Fruit fly (Drosophila melanogaster) whole organism, prepupa: Measurements from ENCODE around the gene Tengl1.

Source experiments
- CG32006 ChIP-seq: fragments of 200-800 bp; sonication (Bioruptor generic); optimal IDR thresholded peaks from 3 replicates; lab custom pipeline; 2017; ENCODE audit warnings: missing biosample characterization, mild to moderate bottlenecking, missing genetic modification characterization
- CG34406 ChIP-seq: fragments of 200-800 bp; sonication (Bioruptor generic); optimal IDR thresholded peaks from 3 replicates; lab custom pipeline; 2016; ENCODE audit warnings: missing biosample characterization, missing genetic modification characterization
- CG6163 ChIP-seq: fragments of 200-800 bp; sonication (Bioruptor generic); IDR thresholded peaks from 3 replicates; pipeline ENCODE4 v1.3.6; 2022; ENCODE audit warnings: missing biosample characterization, missing genetic modification characterization
- CG6854 ChIP-seq: fragments of 200-800 bp; sonication (Bioruptor generic); optimal IDR thresholded peaks from 2 replicates; lab custom pipeline; 2017; ENCODE audit warnings: missing biosample characterization, mild to moderate bottlenecking, missing genetic modification characterization
- Hr39 ChIP-seq: fragments of 200-800 bp; sonication (Bioruptor generic); optimal IDR thresholded peaks from 2 replicates; lab custom pipeline; 2016; ENCODE audit warnings: missing biosample characterization, missing genetic modification characterization
- Met ChIP-seq: fragments of 200-800 bp; sonication (Bioruptor generic); optimal IDR thresholded peaks from 3 replicates; lab custom pipeline; 2016; ENCODE audit warnings: missing biosample characterization, missing genetic modification characterization
- fkh ChIP-seq: fragments of 200-800 bp; sonication (Bioruptor generic); optimal IDR thresholded peaks from 3 replicates; lab custom pipeline; 2017; ENCODE audit warnings: missing biosample characterization, mild to moderate bottlenecking, missing genetic modification characterization, moderate library complexity
- pdm3 ChIP-seq: fragments of 200-800 bp; sonication (Bioruptor generic); optimal IDR thresholded peaks from 3 replicates; lab custom pipeline; 2016; ENCODE audit warnings: missing biosample characterization, missing genetic modification characterization
- ss ChIP-seq, 2 experiments: fragments of 200-800 bp; sonication (Bioruptor generic); optimal IDR thresholded peaks; 2 replicates in 1 of 2; 3 replicates in 1 of 2; lab custom pipeline; 2017 to 2018; ENCODE audit warnings: mild to moderate bottlenecking in 2 of 2, missing biosample characterization in 2 of 2, missing genetic modification characterization in 2 of 2, moderate library complexity in 1 of 2
- topi ChIP-seq: fragments of 200-800 bp; sonication (Bioruptor generic); optimal IDR thresholded peaks from 3 replicates; lab custom pipeline; 2016; ENCODE audit warnings: missing biosample characterization, missing genetic modification characterization

DNA sequence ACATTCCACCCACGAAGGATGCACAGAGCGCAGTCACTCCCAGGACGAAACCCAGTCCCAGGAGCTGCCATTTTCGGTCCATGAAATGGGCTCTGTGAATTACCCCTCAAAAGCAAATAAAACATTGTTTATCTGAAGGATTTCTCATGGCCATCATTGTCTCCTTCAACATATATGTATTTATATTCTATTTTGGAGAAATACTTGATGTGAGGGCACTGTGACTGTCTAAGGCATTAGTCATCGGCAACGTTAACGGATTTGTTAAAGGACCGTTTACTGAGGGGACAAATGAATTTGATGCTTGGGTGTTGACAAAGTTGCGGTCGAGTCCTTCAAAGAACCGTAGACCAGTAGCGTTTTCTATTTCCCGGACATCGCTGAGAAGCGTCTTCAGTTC lies 1.1 kb downstream of the Tengl1 start, which contains the start of gene Tengl2:
- no peak for TF ChIP-seq fkh (GFP tag; lab: Kevin White, UChicago)
- TF ChIP-seq CG6854 (GFP tag; lab: Kevin White, UChicago): no peak
- TF ChIP-seq topi (GFP tag; lab: Kevin White, UChicago): no peak
- TF ChIP-seq pdm3 (GFP tag; lab: Kevin White, UChicago): no peak
- no peak for TF ChIP-seq CG6163 (GFP tag; lab: Robert Waterston, UW)
- TF ChIP-seq ss (GFP tag; optimal IDR thresholded peaks at IDR 0.05; lab: Kevin White, UChicago): no peak
- TF ChIP-seq Hr39 (GFP tag; lab: Kevin White, UChicago): no peak
- no peak for TF ChIP-seq Met (GFP tag; lab: Kevin White, UChicago)
- no peak for TF ChIP-seq CG32006 (GFP tag; lab: Kevin White, UChicago)
- TF ChIP-seq CG34406 (GFP tag; lab: Kevin White, UChicago): no peak
